Fruit fly (Drosophila melanogaster) whole organism, pupa: Measurements from ENCODE around the gene CG43064.

Source experiments
- CG10348 ChIP-seq: fragments of 200-800 bp; sonication (Bioruptor generic); IDR thresholded peaks from 2 replicates; pipeline ENCODE4 v1.3.6; 2022; ENCODE audit warnings: missing biosample characterization, missing genetic modification characterization
- CG12605 ChIP-seq: fragments of 200-800 bp; sonication (Bioruptor generic); IDR thresholded peaks from 2 replicates; pipeline ENCODE4 v1.3.6; 2022; ENCODE audit warnings: missing biosample characterization, missing genetic modification characterization
- CG34367 ChIP-seq: fragments of 200-800 bp; sonication (Bioruptor generic); optimal IDR thresholded peaks from 2 replicates; lab custom pipeline; 2018; ENCODE audit warnings: missing biosample characterization, mild to moderate bottlenecking, missing genetic modification characterization
- Pif1B ChIP-seq: fragments of 200-800 bp; sonication (Bioruptor generic); optimal IDR thresholded peaks from 3 replicates; lab custom pipeline; 2016; ENCODE audit warnings: missing biosample characterization, missing genetic modification characterization
- rn ChIP-seq: fragments of 200-800 bp; sonication (Bioruptor generic); IDR thresholded peaks from 2 replicates; pipeline ENCODE4 v1.3.6; 2022; ENCODE audit warnings: missing biosample characterization, missing genetic modification characterization

dm6 chr3L:11793233-11793800, 43.2 kb downstream of the CG43064 start, which contains the start of the genes twy and CG10907:
- TF ChIP-seq CG34367 (tag; lab: Kevin White, UChicago) (no peak), rn (GFP tag; lab: Robert Waterston, UW) (no peak), CG10348 (GFP tag; lab: Robert Waterston, UW) (no peak), Pif1B (no peak), CG12605 (GFP tag; lab: Robert Waterston, UW) (no peak)
